Fruit fly (Drosophila melanogaster) whole organism, adult: Measurements from ENCODE around the gene Ipo9.

ENCODE experiments used
- CG1620 ChIP-seq: fragments of 200-800 bp; sonication (Bioruptor generic); optimal IDR thresholded peaks from 2 replicates; lab custom pipeline; 2016; ENCODE audit warnings: missing biosample characterization, missing genetic modification characterization
- CG5204 ChIP-seq: fragments of 200-800 bp; sonication (Bioruptor generic); optimal IDR thresholded peaks from 2 replicates; lab custom pipeline; 2016; ENCODE audit warnings: missing biosample characterization, missing genetic modification characterization
- Clk ChIP-seq: fragments of 200-800 bp; sonication (Bioruptor generic); optimal IDR thresholded peaks from 2 replicates; lab custom pipeline; 2017; ENCODE audit warnings: missing biosample characterization, missing genetic modification characterization
- Hr96 ChIP-seq: fragments of 200-800 bp; sonication (Bioruptor generic); optimal IDR thresholded peaks from 2 replicates; lab custom pipeline; 2016; ENCODE audit warnings: missing biosample characterization, missing genetic modification characterization
- Mnt ChIP-seq: fragments of 200-800 bp; sonication (Bioruptor generic); optimal IDR thresholded peaks from 2 replicates; lab custom pipeline; 2016; ENCODE audit warnings: missing biosample characterization, mild to moderate bottlenecking, missing genetic modification characterization
- bab1 ChIP-seq: fragments of 200-800 bp; sonication (Bioruptor generic); optimal IDR thresholded peaks from 3 replicates; lab custom pipeline; 2019; ENCODE audit warnings: missing biosample characterization, mild to moderate bottlenecking, missing genetic modification characterization, moderate library complexity
- cnc ChIP-seq, 2 experiments: fragments of >200 bp; optimal IDR thresholded peaks; 2 replicates each; lab custom pipeline; 2017
- kay ChIP-seq: fragments of 200-800 bp; sonication (Bioruptor generic); peaks from one replicate; lab custom pipeline; 2016; ENCODE audit warnings: missing biosample characterization, missing genetic modification characterization, borderline replicate concordance
- pad ChIP-seq: fragments of 200-800 bp; sonication (Bioruptor generic); optimal IDR thresholded peaks from 3 replicates; lab custom pipeline; 2017; ENCODE audit warnings: missing biosample characterization, missing genetic modification characterization, mild to moderate bottlenecking, moderate library complexity, missing genetic modification reagents
- tj ChIP-seq: fragments of 200-800 bp; sonication (Bioruptor generic); optimal IDR thresholded peaks from 3 replicates; lab custom pipeline; 2017; ENCODE audit warnings: missing biosample characterization, mild to moderate bottlenecking, missing genetic modification characterization, moderate library complexity

DNA sequence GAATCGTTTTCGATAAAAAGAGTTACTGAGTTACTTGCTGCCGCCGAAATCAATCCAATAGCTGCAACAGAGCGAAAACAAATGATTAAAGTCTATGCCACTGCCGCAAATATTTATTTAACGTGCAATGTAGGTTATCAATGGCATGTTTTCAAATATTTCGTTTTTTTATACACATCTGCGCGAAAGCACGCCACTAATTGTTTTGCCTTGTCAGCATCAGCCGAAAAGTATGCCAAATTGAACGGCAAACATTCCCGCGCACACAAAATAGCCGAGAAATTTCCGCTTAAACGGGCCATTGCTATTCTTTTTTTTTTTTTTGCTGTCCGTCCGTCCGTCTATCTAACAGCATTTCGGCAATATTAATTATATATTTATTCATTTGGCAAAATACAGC is 39.7 kb downstream of the Ipo9 start:
- TF ChIP-seq CG1620 (GFP tag; lab: Kevin White, UChicago) (no peak), tj (GFP tag; lab: Kevin White, UChicago) (no peak), Hr96 (GFP tag; lab: Kevin White, UChicago) (no peak), kay (GFP tag; lab: Kevin White, UChicago) (no peak), cnc (optimal IDR thresholded peaks at IDR 0.05; lab: Kevin White, UChicago) (no peak), CG5204 (no peak), Clk (no peak), pad (GFP tag; lab: Kevin White, UChicago) (no peak), bab1 (GFP tag; lab: Kevin White, UChicago) (no peak), Mnt (GFP tag; lab: Kevin White, UChicago) (no peak)
